Worm (Caenorhabditis elegans): ENCODE measurements around the gene K02F3.12.

Gene K02F3.12

DNA sequence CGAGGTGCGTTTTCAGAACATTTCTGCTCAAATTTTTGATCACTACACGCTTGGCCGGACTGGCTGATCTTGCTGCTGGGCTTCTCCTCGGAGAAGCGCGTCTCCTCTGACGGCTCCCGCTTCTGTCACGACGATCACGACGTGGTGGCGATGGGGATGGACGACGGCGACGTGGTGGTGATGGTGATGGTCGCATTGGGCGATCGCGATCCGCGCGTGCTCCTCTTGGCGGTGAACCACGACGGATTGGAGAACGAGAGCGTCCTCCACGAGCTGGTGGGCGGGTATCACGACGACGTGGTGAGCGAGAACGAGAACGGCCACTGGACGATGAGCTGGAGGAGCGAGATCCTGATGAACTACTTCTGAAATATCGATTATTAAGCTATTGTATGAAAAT, 2.9 kb upstream of the K02F3.12 start:
- TF ChIP-seq F10E7.11 (tag; optimal IDR thresholded peaks at IDR 0.05) (no peak), lin-40 (tag; optimal IDR thresholded peaks at IDR 0.05) (no peak), zfh-2 (GFP tag; conservative IDR thresholded peaks at IDR 0.05) (peak; percentile 91), egrh-3 (GFP tag; IDR thresholded peaks at IDR 0.05) (peak; percentile 73; the same call in 1 of the 2 replicates), cebp-2 (GFP tag; IDR thresholded peaks at IDR 0.05) (no peak), mxl-1 (tag; optimal IDR thresholded peaks at IDR 0.05) (no peak), dpff-1 (tag; optimal IDR thresholded peaks at IDR 0.05) (no peak)

DNA sequence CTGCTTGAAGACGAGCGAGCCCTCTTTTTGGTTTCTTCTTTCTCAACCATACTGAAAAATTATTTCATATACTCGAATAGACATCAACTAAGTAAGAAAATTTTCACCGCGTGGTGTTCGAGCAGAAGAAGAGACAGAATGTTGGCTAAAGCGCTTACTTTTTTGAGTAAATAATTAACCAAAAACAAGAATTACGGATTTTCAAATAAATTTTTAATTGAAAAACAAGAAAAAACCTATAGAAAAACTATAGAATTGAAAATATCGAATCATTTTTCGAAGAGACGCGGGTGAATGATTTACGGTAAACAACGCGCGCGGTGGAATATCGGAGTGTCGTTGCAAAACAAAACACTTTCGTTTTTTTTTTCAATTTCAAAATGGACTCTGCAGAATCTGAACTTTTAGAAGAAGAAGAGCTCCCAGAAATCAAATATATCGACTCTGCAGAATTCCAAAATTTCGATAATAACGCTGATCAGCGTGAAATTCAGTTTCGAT, 2.5 kb upstream of the K02F3.12 start, which contains the start of the genes rnp-5 and tag-51:
Gene rnp-5, minus strand, starts transcription at position 51 of the 501 bp plus-strand sequence.
Gene tag-51, plus strand, starts transcription at position 363 of the 501 bp plus-strand sequence.
- no peak for TF ChIP-seq sdz-38 (tag; optimal IDR thresholded peaks at IDR 0.05)
- TF ChIP-seq attf-3 (GFP tag; conservative IDR thresholded peaks at IDR 0.05) = peak; percentile 89

DNA sequence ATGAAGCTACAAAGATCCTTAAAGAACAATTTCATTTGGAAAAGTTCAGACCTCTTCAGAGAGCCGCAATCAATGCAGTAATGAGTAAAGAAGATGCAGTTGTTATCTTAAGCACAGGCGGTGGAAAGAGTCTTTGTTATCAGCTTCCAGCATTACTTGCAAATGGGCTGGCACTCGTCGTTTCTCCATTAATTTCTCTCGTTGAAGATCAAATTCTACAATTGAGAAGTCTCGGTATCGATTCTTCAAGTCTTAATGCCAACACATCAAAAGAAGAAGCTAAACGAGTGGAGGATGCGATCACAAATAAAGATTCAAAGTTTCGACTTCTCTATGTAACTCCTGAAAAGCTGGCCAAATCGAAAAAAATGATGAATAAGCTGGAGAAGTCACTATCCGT, 548 bp downstream of the K02F3.12 start:
- no peak for TF ChIP-seq sea-2 (GFP tag; IDR thresholded peaks at IDR 0.05)
- no peak for TF ChIP-seq lin-40 (tag; optimal IDR thresholded peaks at IDR 0.05)
- no peak for TF ChIP-seq akir-1 (GFP tag; optimal IDR thresholded peaks at IDR 0.05)
- TF ChIP-seq Y53F4B.3 (GFP tag; IDR thresholded peaks at IDR 0.05) = no peak
- no peak for TF ChIP-seq F49E8.2 (tag; optimal IDR thresholded peaks at IDR 0.05; ENCODE audit: insufficient read depth)
- no peak for TF ChIP-seq lin-35 (GFP tag; optimal IDR thresholded peaks at IDR 0.05)
- no peak for TF ChIP-seq mxl-1 (tag; optimal IDR thresholded peaks at IDR 0.05)

DNA sequence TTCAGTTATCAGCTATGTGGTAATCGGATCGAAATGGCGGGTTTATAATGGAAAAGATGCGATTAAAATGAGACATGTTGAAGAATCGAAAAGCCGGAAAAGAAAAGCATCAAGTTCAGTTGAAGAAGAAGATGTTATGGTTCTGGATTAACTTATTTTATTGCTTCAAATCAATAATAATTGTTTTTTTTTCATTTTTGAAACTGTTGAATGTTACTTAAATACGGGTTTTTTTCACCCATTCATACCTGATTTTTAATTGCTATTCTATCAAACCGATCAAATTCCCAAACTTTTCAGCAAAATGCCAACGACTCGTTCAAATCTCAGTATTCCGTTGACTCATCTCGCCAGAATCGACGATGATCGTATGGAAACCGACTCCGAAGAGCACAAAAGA, 3.5 kb downstream of the K02F3.12 start, which contains the start of gene exos-4.2:
Gene exos-4.2, plus strand, starts transcription at position 301 of the 400 bp plus-strand sequence.
- TF ChIP-seq egl-44 (GFP tag; IDR thresholded peaks at IDR 0.05) = no peak
- no peak for TF ChIP-seq pbrm-1 (GFP tag; IDR thresholded peaks at IDR 0.05)

DNA sequence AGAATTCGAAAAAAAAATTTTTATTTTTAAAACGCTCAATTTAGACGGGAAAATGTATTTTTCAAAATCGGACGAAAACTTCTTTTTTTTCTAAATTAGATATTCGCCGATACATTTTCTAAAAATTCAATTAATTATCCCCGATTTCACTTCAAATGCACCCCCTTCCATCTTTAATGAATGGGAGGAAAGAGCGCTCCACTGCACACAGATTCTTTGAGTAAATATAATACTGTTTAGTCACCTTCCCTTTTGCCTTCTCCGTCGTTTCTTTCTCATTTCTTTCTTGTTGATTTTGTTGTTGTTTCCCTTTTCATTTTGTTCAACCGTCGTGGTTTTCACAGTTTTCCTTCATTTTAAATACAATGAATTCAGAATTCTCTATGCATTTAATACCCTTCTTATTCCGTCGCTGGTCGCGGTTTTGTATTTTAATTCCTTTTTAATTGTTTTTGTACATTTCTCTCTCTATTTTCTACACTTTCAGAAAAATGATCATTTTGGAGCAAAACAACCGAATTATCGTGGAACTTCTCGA, 5.5 kb downstream of the K02F3.12 start, which contains the start of gene arx-4:
Gene arx-4, plus strand, starts transcription at position 488 of the 538 bp plus-strand sequence.
- TF ChIP-seq T07F8.4 (tag; optimal IDR thresholded peaks at IDR 0.05) (no peak), hmg-20 (GFP tag; IDR thresholded peaks at IDR 0.05) (no peak), attf-5 (GFP tag; optimal IDR thresholded peaks at IDR 0.05) (peak; percentile 15), mcd-1 (GFP tag; IDR thresholded peaks at IDR 0.05) (0 out of 2 replicates have a peak, but pooled peaks have one; percentile 25), tlf-1 (GFP tag; optimal IDR thresholded peaks at IDR 0.05) (no peak), xnd-1 (tag; optimal IDR thresholded peaks at IDR 0.05) (no peak), snpc-1.1 (tag; optimal IDR thresholded peaks at IDR 0.05; ENCODE audit: insufficient read depth) (no peak)

DNA sequence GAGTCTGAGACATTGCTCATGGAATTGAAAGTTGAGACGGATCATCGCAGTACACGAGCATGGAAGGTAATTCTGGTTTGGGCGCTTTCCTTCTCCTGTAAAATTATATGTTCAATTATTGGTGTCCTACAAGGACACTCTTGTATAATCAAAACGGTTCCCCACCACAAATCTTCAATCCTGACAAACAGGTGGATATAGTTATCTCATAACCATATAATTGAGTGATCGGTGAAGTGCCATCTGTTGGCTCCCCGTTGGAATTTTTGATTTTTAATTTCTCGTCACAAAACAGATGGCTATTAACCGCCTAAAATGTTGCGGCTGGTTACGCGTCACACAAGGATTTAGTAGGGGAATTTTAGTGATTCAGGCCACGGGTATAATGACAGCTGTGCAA, 12.5 kb downstream of the K02F3.12 start:
- TF ChIP-seq mel-28 (tag; optimal IDR thresholded peaks at IDR 0.05; ENCODE audit: borderline replicate concordance) = no peak
- no peak for TF ChIP-seq Y56A3A.18 (GFP tag; IDR thresholded peaks at IDR 0.05)
- TF ChIP-seq ets-4 (GFP tag; optimal IDR thresholded peaks at IDR 0.05) = no peak
- no peak for TF ChIP-seq sea-2 (GFP tag; IDR thresholded peaks at IDR 0.05)
- TF ChIP-seq dox-1 (GFP tag; IDR thresholded peaks at IDR 0.05) = no peak
- no peak for TF ChIP-seq mcd-1 (GFP tag; IDR thresholded peaks at IDR 0.05)

DNA sequence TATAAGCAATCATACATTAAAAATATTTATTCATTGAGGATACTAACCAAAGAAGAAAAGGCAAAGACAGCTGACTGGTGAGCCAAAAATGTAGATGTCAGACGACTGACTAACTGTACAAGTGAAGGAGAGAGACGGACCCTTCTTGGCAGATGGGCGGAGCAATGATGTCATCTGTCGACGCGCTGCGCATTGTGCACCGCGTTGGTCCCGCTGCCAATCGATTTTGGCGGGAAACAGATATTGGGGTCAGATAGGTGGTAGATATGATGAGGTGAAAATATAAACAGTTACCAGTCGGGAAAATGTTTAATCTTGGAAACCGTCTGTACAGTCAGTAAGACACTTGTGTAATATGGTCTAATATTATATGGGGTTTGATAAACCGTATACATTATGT, 13.5 kb downstream of the K02F3.12 start, which contains the start of gene T24C4.2:
Gene T24C4.2, minus strand, starts transcription at position 101 of the 400 bp plus-strand sequence.
- TF ChIP-seq B0035.1 (tag; optimal IDR thresholded peaks at IDR 0.05) = no peak
- TF ChIP-seq F23B12.7 (tag; optimal IDR thresholded peaks at IDR 0.05; ENCODE audit: insufficient read depth) = no peak
- TF ChIP-seq nhr-120 (GFP tag; IDR thresholded peaks at IDR 0.05) = no peak
- TF ChIP-seq dpff-1 (tag; optimal IDR thresholded peaks at IDR 0.05) = no peak

All from whole organism, young adult.